Worm (Caenorhabditis elegans) whole organism, mixed stage, embryonic: ENCODE measurements around the gene rif-1.1.
A peak's percentile ranks its signal among the peaks of the same experiment; 100 is the strongest.

Source experiments
- M03D4.4 ChIP-seq: sonication (generic microtip); optimal IDR thresholded peaks from 2 replicates; lab custom pipeline; 2017; ENCODE audit warnings: mild to moderate bottlenecking, missing genetic modification characterization, missing compliant biosample characterization
- blmp-1 ChIP-seq: fragments of 150-350 bp; optimal IDR thresholded peaks from 2 replicates; lab custom pipeline; 2014; ENCODE audit warnings: missing biosample characterization, missing genetic modification characterization
- ceh-39 ChIP-seq: fragments of 150-350 bp; optimal IDR thresholded peaks from 2 replicates; lab custom pipeline; 2014; ENCODE audit warnings: missing biosample characterization, missing genetic modification characterization
- ceh-43 ChIP-seq: fragments of 200-800 bp; sonication (Bioruptor generic); optimal IDR thresholded peaks from 2 replicates; lab custom pipeline; 2018; ENCODE audit warnings: mild to moderate bottlenecking, missing genetic modification characterization, moderate library complexity, missing compliant biosample characterization
- ceh-83 ChIP-seq: fragments of 200-800 bp; sonication (Bioruptor generic); optimal IDR thresholded peaks from 2 replicates; lab custom pipeline; 2018; ENCODE audit warnings: mild to moderate bottlenecking, missing genetic modification characterization, missing compliant biosample characterization
- ces-1 ChIP-seq: fragments of 150-350 bp; optimal IDR thresholded peaks from 2 replicates; lab custom pipeline; 2014; ENCODE audit warnings: missing biosample characterization, missing genetic modification reagents, missing genetic modification characterization
- drap-1 ChIP-seq: fragments of 200-800 bp; sonication (Bioruptor generic); optimal IDR thresholded peaks from 3 replicates; lab custom pipeline; 2018; ENCODE audit warnings: mild to moderate bottlenecking, missing genetic modification characterization, missing compliant biosample characterization
- elt-1 ChIP-seq: sonication (generic microtip); optimal IDR thresholded peaks from 2 replicates; lab custom pipeline; 2017; ENCODE audit warnings: missing genetic modification characterization, mild to moderate bottlenecking, missing compliant biosample characterization, antibody characterized with exemption, moderate library complexity, borderline replicate concordance; ENCODE audit not compliant: insufficient read depth
- elt-3 ChIP-seq: fragments of 150-350 bp; optimal IDR thresholded peaks from 2 replicates; lab custom pipeline; 2014; ENCODE audit warnings: missing biosample characterization, missing genetic modification characterization
- flh-1 ChIP-seq: fragments of 200-800 bp; sonication (Bioruptor generic); optimal IDR thresholded peaks from 2 replicates; lab custom pipeline; 2018; ENCODE audit warnings: mild to moderate bottlenecking, missing genetic modification characterization, moderate library complexity, missing compliant biosample characterization
- ham-2 ChIP-seq: fragments of 200-800 bp; sonication (Bioruptor generic); optimal IDR thresholded peaks from 2 replicates; lab custom pipeline; 2018; ENCODE audit warnings: mild to moderate bottlenecking, missing genetic modification characterization, missing compliant biosample characterization
- lin-32 ChIP-seq: fragments of 200-800 bp; sonication (Bioruptor generic); optimal IDR thresholded peaks from 2 replicates; lab custom pipeline; 2018; ENCODE audit warnings: mild to moderate bottlenecking, missing genetic modification characterization, missing compliant biosample characterization
- lsy-2 ChIP-seq: fragments of 150-350 bp; optimal IDR thresholded peaks from 2 replicates; lab custom pipeline; 2014; ENCODE audit warnings: missing biosample characterization, missing genetic modification characterization
- mab-5 ChIP-seq: fragments of 150-350 bp; optimal IDR thresholded peaks from 2 replicates; lab custom pipeline; 2014; ENCODE audit warnings: missing biosample characterization, missing genetic modification characterization
- mep-1 ChIP-seq: fragments of 150-350 bp; optimal IDR thresholded peaks from 2 replicates; lab custom pipeline; 2017; ENCODE audit warnings: missing biosample characterization, missing genetic modification reagents, missing genetic modification characterization, inconsistent platforms
- mls-2 ChIP-seq: sonication (generic microtip); optimal IDR thresholded peaks from 2 replicates; lab custom pipeline; 2016; ENCODE audit warnings: mild to moderate bottlenecking, missing genetic modification characterization, moderate library complexity, missing compliant biosample characterization
- nhr-12 ChIP-seq: fragments of 150-350 bp; optimal IDR thresholded peaks from 2 replicates; lab custom pipeline; 2014; ENCODE audit warnings: missing biosample characterization, missing genetic modification characterization
- nhr-2 ChIP-seq: fragments of 150-350 bp; optimal IDR thresholded peaks from 2 replicates; lab custom pipeline; 2014; ENCODE audit warnings: missing biosample characterization, missing genetic modification characterization
- nhr-237 ChIP-seq: fragments of 150-350 bp; optimal IDR thresholded peaks from 2 replicates; lab custom pipeline; 2014; ENCODE audit warnings: missing biosample characterization, missing genetic modification characterization
- nhr-28 ChIP-seq: fragments of 150-350 bp; optimal IDR thresholded peaks from 2 replicates; lab custom pipeline; 2014; ENCODE audit warnings: missing biosample characterization, missing genetic modification characterization
- nhr-76 ChIP-seq: sonication (generic microtip); optimal IDR thresholded peaks from 2 replicates; lab custom pipeline; 2017; ENCODE audit warnings: missing biosample characterization, missing genetic modification characterization
- pha-4 ChIP-seq: fragments of 150-350 bp; optimal IDR thresholded peaks from 2 replicates; lab custom pipeline; 2018; ENCODE audit warnings: missing biosample characterization, missing genetic modification reagents, missing genetic modification characterization
- sem-2 ChIP-seq: fragments of 200-800 bp; sonication (Bioruptor generic); optimal IDR thresholded peaks from 2 replicates; lab custom pipeline; 2018; ENCODE audit warnings: mild to moderate bottlenecking, missing genetic modification characterization, missing compliant biosample characterization
- snpc-4 ChIP-seq: fragments of 150-350 bp; optimal IDR thresholded peaks from 2 replicates; lab custom pipeline; 2014; ENCODE audit warnings: missing biosample characterization, missing genetic modification characterization
- tbx-8 ChIP-seq: fragments of 200-800 bp; sonication (Bioruptor generic); optimal IDR thresholded peaks from 2 replicates; lab custom pipeline; 2018; ENCODE audit warnings: mild to moderate bottlenecking, missing genetic modification characterization, moderate library complexity, missing compliant biosample characterization
- unc-120 ChIP-seq: sonication (generic microtip); optimal IDR thresholded peaks from 2 replicates; lab custom pipeline; 2017; ENCODE audit warnings: missing genetic modification characterization, missing compliant biosample characterization; ENCODE audit not compliant: poor library complexity, severe bottlenecking
- unc-39 ChIP-seq: fragments of 150-350 bp; optimal IDR thresholded peaks from 2 replicates; lab custom pipeline; 2014; ENCODE audit warnings: missing biosample characterization, missing genetic modification characterization
- unc-62 ChIP-seq: fragments of 150-350 bp; optimal IDR thresholded peaks from 2 replicates; lab custom pipeline; 2014; ENCODE audit warnings: missing biosample characterization, missing genetic modification reagents, missing genetic modification characterization
- zip-8 ChIP-seq: fragments of 150-350 bp; optimal IDR thresholded peaks from 2 replicates; lab custom pipeline; 2014; ENCODE audit warnings: missing biosample characterization, missing genetic modification characterization
- ztf-11 ChIP-seq: fragments of 150-350 bp; optimal IDR thresholded peaks from 2 replicates; lab custom pipeline; 2014; ENCODE audit warnings: missing biosample characterization, missing genetic modification characterization

rif-1.1 gene

ce11 chrIV:17461222-17461707 lies at the start of gene rif-1.1:
Gene rif-1.1, minus strand, starts transcription at chrIV:17461272.
- peak; percentile 24 for TF ChIP-seq drap-1 (GFP tag; lab: Kevin White, UChicago)
- no peak for TF ChIP-seq lin-32 (GFP tag; lab: Kevin White, UChicago)
- TF ChIP-seq lsy-2 (tag; lab: Kevin White, UChicago): peak; percentile 82
- TF ChIP-seq mep-1 (tag; lab: Kevin White, UChicago): peak; percentile 11
- no peak for TF ChIP-seq nhr-28 (tag; lab: Kevin White, UChicago)
- peak; percentile 10 for TF ChIP-seq pha-4 (tag; lab: Kevin White, UChicago)
- TF ChIP-seq ces-1 (GFP tag; lab: Kevin White, UChicago): peak; percentile 6
- peak; percentile 29 for TF ChIP-seq mls-2
- TF ChIP-seq, all 35 proteins: peak for 6

DNA sequence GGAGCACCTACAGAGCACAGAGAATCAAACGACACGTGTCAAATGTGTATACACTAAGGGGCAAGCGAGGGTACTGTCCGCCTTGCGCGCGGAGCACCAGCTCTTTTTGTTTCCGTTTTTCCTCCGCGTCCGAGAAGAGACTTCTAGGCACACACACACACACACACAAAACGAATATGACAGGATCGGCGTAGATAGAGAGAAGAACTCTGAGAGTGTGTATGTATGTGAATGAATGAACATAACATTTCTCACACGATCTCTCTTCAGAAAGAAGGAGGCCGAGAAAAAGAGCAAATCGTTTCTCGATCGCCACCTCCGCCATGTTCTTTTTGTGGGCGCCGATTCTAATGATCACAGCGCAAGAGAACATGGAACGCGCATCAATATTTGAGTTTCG lies 29.6 kb upstream of the rif-1.1 start, which contains the start of gene nas-6:
TSS of gene nas-6 (minus strand) at position 101 of the 400 bp plus-strand sequence.
- TF ChIP-seq unc-39 (tag; lab: Kevin White, UChicago): no peak
- TF ChIP-seq pha-4 (tag; lab: Kevin White, UChicago): peak; percentile 11
- no peak for TF ChIP-seq ham-2
- no peak for TF ChIP-seq ztf-11 (tag; lab: Kevin White, UChicago)

DNA sequence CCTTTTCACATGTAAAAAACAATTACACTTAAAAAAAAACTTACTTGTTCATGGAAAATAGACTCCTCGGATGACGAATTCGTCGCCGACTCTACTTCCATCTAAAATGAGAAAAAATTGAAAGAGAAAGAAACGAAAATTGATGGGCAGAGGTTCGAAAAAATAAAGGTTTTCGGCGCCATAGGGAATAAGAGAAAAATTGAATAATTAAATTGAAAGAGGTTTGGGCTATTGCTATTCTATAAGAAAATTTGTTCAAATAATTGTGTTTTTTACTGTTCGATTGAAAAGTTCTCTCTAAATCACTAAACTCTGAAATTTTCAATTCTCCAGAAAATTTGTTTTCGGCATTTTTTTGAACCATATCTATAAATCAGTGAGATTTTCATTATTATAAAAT lies 22.2 kb upstream of the rif-1.1 start, which contains the start of gene rabr-2:
TSS of gene rabr-2 (minus strand) at position 101 of the 400 bp plus-strand sequence.
- TF ChIP-seq M03D4.4 (tag; lab: Kevin White, UChicago) (no peak), snpc-4 (tag; lab: Kevin White, UChicago) (no peak), ceh-83 (GFP tag; lab: Kevin White, UChicago) (no peak), ceh-39 (tag; lab: Kevin White, UChicago) (no peak), zip-8 (tag; lab: Kevin White, UChicago) (no peak), lin-32 (GFP tag; lab: Kevin White, UChicago) (no peak), nhr-237 (tag; lab: Kevin White, UChicago) (no peak), drap-1 (GFP tag; lab: Kevin White, UChicago) (no peak), ceh-43 (GFP tag; lab: Kevin White, UChicago) (no peak), nhr-76 (no peak), flh-1 (GFP tag; lab: Kevin White, UChicago) (no peak), nhr-2 (no peak), blmp-1 (no peak), mep-1 (tag; lab: Kevin White, UChicago) (no peak), elt-1 (tag; lab: Kevin White, UChicago) (no peak), nhr-12 (no peak), unc-120 (tag; lab: Kevin White, UChicago) (no peak)

DNA sequence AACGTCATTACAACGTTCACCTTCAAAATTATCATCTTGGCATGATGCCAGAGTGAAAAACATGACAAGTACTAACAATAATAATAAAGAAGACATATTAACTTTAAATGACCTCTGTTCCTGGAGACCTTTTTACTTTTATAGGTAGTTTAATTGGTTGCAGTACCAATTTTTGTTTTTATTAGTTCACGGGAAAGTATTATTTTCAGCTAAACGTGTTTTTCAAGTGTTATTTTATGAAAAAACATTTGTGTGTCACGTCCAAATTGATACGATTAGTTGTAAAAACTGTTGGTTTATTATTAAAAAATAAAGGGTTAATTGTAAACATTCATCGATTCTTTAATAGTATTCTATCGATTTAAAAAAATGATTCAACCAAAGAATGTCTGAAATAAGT lies 14.7 kb upstream of the rif-1.1 start, which contains the start of gene grl-24:
TSS of gene grl-24 (minus strand) at position 101 of the 400 bp plus-strand sequence.
- no peak for TF ChIP-seq sem-2 (GFP tag; lab: Kevin White, UChicago)

- TF ChIP-seq elt-1 (tag; lab: Kevin White, UChicago): no peak
- TF ChIP-seq unc-39 (tag; lab: Kevin White, UChicago): no peak
- no peak for TF ChIP-seq ceh-39 (tag; lab: Kevin White, UChicago)
- TF ChIP-seq pha-4 (tag; lab: Kevin White, UChicago): no peak
- TF ChIP-seq unc-62 (GFP tag; lab: Kevin White, UChicago): no peak
- TF ChIP-seq ceh-83 (GFP tag; lab: Kevin White, UChicago): no peak
- TF ChIP-seq ztf-11 (tag; lab: Kevin White, UChicago): no peak
- TF ChIP-seq ceh-43 (GFP tag; lab: Kevin White, UChicago): no peak
- no peak for TF ChIP-seq drap-1 (GFP tag; lab: Kevin White, UChicago)
- TF ChIP-seq mep-1 (tag; lab: Kevin White, UChicago): no peak
- no peak for TF ChIP-seq lin-32 (GFP tag; lab: Kevin White, UChicago)
Measured at ce11 chrIV:17475242-17475641, 14.2 kb upstream of the rif-1.1 start, which contains the start of gene F11E6.9. Gene F11E6.9, minus strand, starts transcription at chrIV:17475342.

ce11 chrIV:17474047-17474446 lies 13.0 kb upstream of the rif-1.1 start:
- TF ChIP-seq blmp-1 (no peak), pha-4 (tag; lab: Kevin White, UChicago) (no peak), tbx-8 (GFP tag; lab: Kevin White, UChicago) (no peak), mab-5 (tag; lab: Kevin White, UChicago) (no peak), elt-3 (tag; lab: Kevin White, UChicago) (no peak), zip-8 (tag; lab: Kevin White, UChicago) (no peak), ceh-43 (GFP tag; lab: Kevin White, UChicago) (no peak)
